Worm (Caenorhabditis elegans) whole organism, mixed stage, embryonic: Measurements from ENCODE around the gene prmn-1.
"Not testable (repeated sequence)": the region's sequence is repeated elsewhere in the genome, so short reads cannot be mapped to it uniquely, and the experiment has no call there.

ENCODE experiments used
- M03D4.4 ChIP-seq: sonication (generic microtip); optimal IDR thresholded peaks from 2 replicates; lab custom pipeline; 2017; ENCODE audit warnings: mild to moderate bottlenecking, missing genetic modification characterization, missing compliant biosample characterization
- bed-3 ChIP-seq: fragments of 200-800 bp; sonication (Bioruptor generic); optimal IDR thresholded peaks from 3 replicates; lab custom pipeline; 2018; ENCODE audit warnings: mild to moderate bottlenecking, missing genetic modification characterization, moderate library complexity, missing compliant biosample characterization
- blmp-1 ChIP-seq: fragments of 150-350 bp; optimal IDR thresholded peaks from 2 replicates; lab custom pipeline; 2014; ENCODE audit warnings: missing biosample characterization, missing genetic modification characterization
- ceh-43 ChIP-seq: fragments of 200-800 bp; sonication (Bioruptor generic); optimal IDR thresholded peaks from 2 replicates; lab custom pipeline; 2018; ENCODE audit warnings: mild to moderate bottlenecking, missing genetic modification characterization, moderate library complexity, missing compliant biosample characterization
- ces-1 ChIP-seq: fragments of 150-350 bp; optimal IDR thresholded peaks from 2 replicates; lab custom pipeline; 2014; ENCODE audit warnings: missing biosample characterization, missing genetic modification reagents, missing genetic modification characterization
- cnd-1 ChIP-seq: fragments of 200-800 bp; sonication (Bioruptor generic); optimal IDR thresholded peaks from 2 replicates; lab custom pipeline; 2018; ENCODE audit warnings: mild to moderate bottlenecking, missing genetic modification characterization, missing compliant biosample characterization
- drap-1 ChIP-seq: fragments of 200-800 bp; sonication (Bioruptor generic); optimal IDR thresholded peaks from 3 replicates; lab custom pipeline; 2018; ENCODE audit warnings: mild to moderate bottlenecking, missing genetic modification characterization, missing compliant biosample characterization
- elt-1 ChIP-seq: sonication (generic microtip); optimal IDR thresholded peaks from 2 replicates; lab custom pipeline; 2017; ENCODE audit warnings: missing genetic modification characterization, mild to moderate bottlenecking, missing compliant biosample characterization, antibody characterized with exemption, moderate library complexity, borderline replicate concordance; ENCODE audit not compliant: insufficient read depth
- elt-3 ChIP-seq: fragments of 150-350 bp; optimal IDR thresholded peaks from 2 replicates; lab custom pipeline; 2014; ENCODE audit warnings: missing biosample characterization, missing genetic modification characterization
- flh-1 ChIP-seq: fragments of 200-800 bp; sonication (Bioruptor generic); optimal IDR thresholded peaks from 2 replicates; lab custom pipeline; 2018; ENCODE audit warnings: mild to moderate bottlenecking, missing genetic modification characterization, moderate library complexity, missing compliant biosample characterization
- ham-2 ChIP-seq: fragments of 200-800 bp; sonication (Bioruptor generic); optimal IDR thresholded peaks from 2 replicates; lab custom pipeline; 2018; ENCODE audit warnings: mild to moderate bottlenecking, missing genetic modification characterization, missing compliant biosample characterization
- hlh-1 ChIP-seq: fragments of 150-350 bp; optimal IDR thresholded peaks from 2 replicates; lab custom pipeline; 2014; ENCODE audit warnings: missing biosample characterization, missing genetic modification reagents, missing genetic modification characterization
- lin-13 ChIP-seq: fragments of 150-350 bp; optimal IDR thresholded peaks from 2 replicates; lab custom pipeline; 2014; ENCODE audit warnings: missing biosample characterization, missing genetic modification characterization
- lin-32 ChIP-seq: fragments of 200-800 bp; sonication (Bioruptor generic); optimal IDR thresholded peaks from 2 replicates; lab custom pipeline; 2018; ENCODE audit warnings: mild to moderate bottlenecking, missing genetic modification characterization, missing compliant biosample characterization
- lsy-2 ChIP-seq: fragments of 150-350 bp; optimal IDR thresholded peaks from 2 replicates; lab custom pipeline; 2014; ENCODE audit warnings: missing biosample characterization, missing genetic modification characterization
- mab-5 ChIP-seq: fragments of 150-350 bp; optimal IDR thresholded peaks from 2 replicates; lab custom pipeline; 2014; ENCODE audit warnings: missing biosample characterization, missing genetic modification characterization
- mep-1 ChIP-seq: fragments of 150-350 bp; optimal IDR thresholded peaks from 2 replicates; lab custom pipeline; 2017; ENCODE audit warnings: missing biosample characterization, missing genetic modification reagents, missing genetic modification characterization, inconsistent platforms
- nhr-2 ChIP-seq: fragments of 150-350 bp; optimal IDR thresholded peaks from 2 replicates; lab custom pipeline; 2014; ENCODE audit warnings: missing biosample characterization, missing genetic modification characterization
- nhr-28 ChIP-seq: fragments of 150-350 bp; optimal IDR thresholded peaks from 2 replicates; lab custom pipeline; 2014; ENCODE audit warnings: missing biosample characterization, missing genetic modification characterization
- nhr-76 ChIP-seq: sonication (generic microtip); optimal IDR thresholded peaks from 2 replicates; lab custom pipeline; 2017; ENCODE audit warnings: missing biosample characterization, missing genetic modification characterization
- sem-2 ChIP-seq: fragments of 200-800 bp; sonication (Bioruptor generic); optimal IDR thresholded peaks from 2 replicates; lab custom pipeline; 2018; ENCODE audit warnings: mild to moderate bottlenecking, missing genetic modification characterization, missing compliant biosample characterization
- snpc-4 ChIP-seq: fragments of 150-350 bp; optimal IDR thresholded peaks from 2 replicates; lab custom pipeline; 2014; ENCODE audit warnings: missing biosample characterization, missing genetic modification characterization
- sptf-1 ChIP-seq: sonication (generic microtip); optimal IDR thresholded peaks from 2 replicates; lab custom pipeline; 2017; ENCODE audit warnings: mild to moderate bottlenecking, missing genetic modification characterization, moderate library complexity, missing compliant biosample characterization
- tbx-8 ChIP-seq: fragments of 200-800 bp; sonication (Bioruptor generic); optimal IDR thresholded peaks from 2 replicates; lab custom pipeline; 2018; ENCODE audit warnings: mild to moderate bottlenecking, missing genetic modification characterization, moderate library complexity, missing compliant biosample characterization
- unc-120 ChIP-seq: sonication (generic microtip); optimal IDR thresholded peaks from 2 replicates; lab custom pipeline; 2017; ENCODE audit warnings: missing genetic modification characterization, missing compliant biosample characterization; ENCODE audit not compliant: poor library complexity, severe bottlenecking
- unc-62 ChIP-seq: fragments of 150-350 bp; optimal IDR thresholded peaks from 2 replicates; lab custom pipeline; 2014; ENCODE audit warnings: missing biosample characterization, missing genetic modification reagents, missing genetic modification characterization

The prmn-1 gene

DNA sequence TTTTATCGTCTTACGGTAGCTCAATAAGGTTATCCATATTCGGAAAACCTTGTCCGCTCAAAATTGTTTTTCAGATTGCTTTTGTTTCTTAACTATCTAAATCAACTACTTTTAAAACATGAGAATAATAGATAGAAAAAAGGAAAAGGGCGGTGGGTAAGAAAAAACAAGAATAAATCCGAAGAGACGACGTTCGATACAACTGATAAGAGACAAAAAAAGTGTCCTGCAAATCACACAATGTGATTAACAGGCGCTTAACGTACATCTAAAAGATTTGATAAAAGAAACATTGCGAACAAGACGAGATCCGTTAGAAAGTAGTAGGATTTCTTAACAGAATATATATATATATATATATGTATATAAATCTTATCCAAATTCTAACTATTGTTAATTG, 48.6 kb downstream of the prmn-1 start, which contains the start of gene hum-4:
hum-4 (minus strand) TSS at position 101 of the 400 bp plus-strand sequence.
- TF ChIP-seq hlh-1 (tag; lab: Kevin White, UChicago) (no peak), unc-120 (tag; lab: Kevin White, UChicago) (no peak), lin-32 (GFP tag; lab: Kevin White, UChicago) (no peak), ceh-43 (GFP tag; lab: Kevin White, UChicago) (no peak), flh-1 (no peak), lin-13 (tag; lab: Kevin White, UChicago) (no peak), elt-1 (tag; lab: Kevin White, UChicago) (no peak), sem-2 (GFP tag; lab: Kevin White, UChicago) (no peak), snpc-4 (no peak), sptf-1 (tag; lab: Kevin White, UChicago) (no peak)

DNA sequence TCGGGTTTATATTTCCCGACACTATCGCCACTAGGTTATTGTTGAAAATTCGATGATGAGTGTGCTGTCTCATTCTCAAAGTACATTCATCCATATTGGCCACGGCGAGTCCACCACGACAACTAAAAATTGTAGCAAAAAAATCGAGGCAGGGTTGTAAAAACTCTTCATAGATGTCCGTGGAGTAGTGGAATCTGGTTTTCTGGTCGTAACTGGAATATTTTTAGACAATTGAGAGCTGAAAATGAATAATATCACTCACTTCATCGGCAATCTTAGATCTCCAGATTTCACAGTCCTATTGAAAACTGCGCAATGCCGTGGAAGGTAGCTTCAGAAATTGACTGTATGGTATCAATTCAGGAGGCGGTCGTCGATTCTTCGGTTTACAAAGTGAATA, 50.6 kb downstream of the prmn-1 start:
- TF ChIP-seq lsy-2 (tag; lab: Kevin White, UChicago) (no peak), M03D4.4 (tag; lab: Kevin White, UChicago) (no peak), blmp-1 (no peak), mab-5 (tag; lab: Kevin White, UChicago) (no peak), ces-1 (no peak), drap-1 (GFP tag; lab: Kevin White, UChicago) (no peak), tbx-8 (GFP tag; lab: Kevin White, UChicago) (no peak), bed-3 (GFP tag; lab: Kevin White, UChicago) (no peak), elt-3 (tag; lab: Kevin White, UChicago) (no peak), ham-2 (GFP tag; lab: Kevin White, UChicago) (no peak), lin-32 (GFP tag; lab: Kevin White, UChicago) (no peak), sem-2 (GFP tag; lab: Kevin White, UChicago) (no peak), nhr-28 (tag; lab: Kevin White, UChicago) (no peak)

DNA sequence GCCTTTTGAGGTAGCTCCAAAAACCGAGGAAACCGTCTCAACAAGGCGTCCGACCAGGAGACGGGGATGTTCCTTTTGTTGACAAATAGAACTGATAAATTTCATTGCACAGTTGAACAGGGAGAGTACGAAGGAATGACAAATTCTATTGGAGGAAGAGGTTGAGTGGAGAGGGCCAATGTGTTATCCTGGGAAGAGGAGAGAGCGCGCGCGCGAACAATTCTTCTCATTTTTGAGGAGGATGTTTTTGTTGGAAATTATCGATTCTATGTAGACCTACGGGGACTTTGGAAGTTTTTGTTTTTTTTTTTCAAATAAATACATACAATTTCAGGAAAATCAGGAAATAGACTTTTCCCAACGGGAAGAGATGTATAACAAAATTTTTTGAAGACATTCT, 52.8 kb downstream of the prmn-1 start:
- TF ChIP-seq lin-13 (tag; lab: Kevin White, UChicago) = no peak
- TF ChIP-seq M03D4.4 (tag; lab: Kevin White, UChicago) = no peak
- no peak for TF ChIP-seq sptf-1 (tag; lab: Kevin White, UChicago)
- no peak for TF ChIP-seq lin-32 (GFP tag; lab: Kevin White, UChicago)
- TF ChIP-seq ces-1 = no peak
- TF ChIP-seq nhr-76 = no peak
- no peak for TF ChIP-seq elt-1 (tag; lab: Kevin White, UChicago)
- no peak for TF ChIP-seq mep-1 (tag; lab: Kevin White, UChicago)
- TF ChIP-seq lsy-2 (tag; lab: Kevin White, UChicago) = no peak
- no peak for TF ChIP-seq unc-62 (GFP tag; lab: Kevin White, UChicago)
- TF ChIP-seq sem-2 (GFP tag; lab: Kevin White, UChicago) = no peak
- TF ChIP-seq unc-120 (tag; lab: Kevin White, UChicago) = no peak
- TF ChIP-seq blmp-1 = no peak
- no peak for TF ChIP-seq cnd-1
- no peak for TF ChIP-seq ceh-43 (GFP tag; lab: Kevin White, UChicago)

DNA sequence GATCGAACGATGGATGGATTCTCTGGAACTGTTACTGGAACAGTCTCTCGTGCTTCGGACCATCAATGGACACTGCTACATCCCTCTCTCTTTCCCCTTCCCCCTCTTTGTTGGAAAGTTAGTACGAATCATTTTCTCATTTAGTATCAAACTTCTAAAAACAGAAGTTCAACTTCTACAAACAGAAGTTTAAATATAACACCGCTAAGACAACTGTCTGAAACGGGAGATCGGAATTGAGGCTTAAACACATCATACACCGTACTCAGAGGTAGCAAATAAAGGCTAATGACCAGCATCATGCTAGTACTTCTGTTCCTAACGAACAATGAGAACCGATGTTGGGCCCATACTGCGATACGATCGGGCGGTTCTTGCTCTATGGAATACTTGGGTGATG, 54.9 kb downstream of the prmn-1 start, which contains the start of gene F46C3.7:
F46C3.7 (plus strand) TSS at position 301 of the 400 bp plus-strand sequence.
- TF ChIP-seq unc-120, nhr-2, hlh-1 (tag; lab: Kevin White, UChicago): not testable (repeated sequence)
- TF ChIP-seq, all 35 proteins: peak for 0; not testable (repeated sequence) for 35
